Worm (Caenorhabditis elegans) whole organism, L4 larva: Measurements from ENCODE around the gene C10E2.5.

Experiments used
- D1046.2 ChIP-seq: fragments of 200-800 bp; sonication (Bioruptor generic); IDR thresholded peaks from 2 replicates; pipeline ENCODE4 v1.3.6; 2022; ENCODE audit warnings: missing genetic modification characterization, missing compliant biosample characterization
- F10B5.3 ChIP-seq: sonication (generic microtip); optimal IDR thresholded peaks from 2 replicates; lab custom pipeline; 2016; ENCODE audit warnings: mild to moderate bottlenecking, missing genetic modification characterization, missing compliant biosample characterization
- F37D6.2 ChIP-seq: sonication (generic microtip); optimal IDR thresholded peaks from 2 replicates; lab custom pipeline; 2016; ENCODE audit warnings: mild to moderate bottlenecking, missing genetic modification characterization, missing compliant biosample characterization
- F44E2.7 ChIP-seq: fragments of 200-800 bp; sonication (Bioruptor generic); IDR thresholded peaks from 2 replicates; pipeline ENCODE4 v2.1.2; 2022; ENCODE audit warnings: missing genetic modification characterization, missing compliant biosample characterization
- T20F7.1 ChIP-seq: fragments of 200-800 bp; sonication (Bioruptor generic); optimal IDR thresholded peaks from 2 replicates; lab custom pipeline; 2018; ENCODE audit warnings: mild to moderate bottlenecking, missing genetic modification characterization, missing compliant biosample characterization
- Y5F2A.4 ChIP-seq: fragments of 200-800 bp; sonication (Bioruptor generic); optimal IDR thresholded peaks from 2 replicates; lab custom pipeline; 2018; ENCODE audit warnings: mild to moderate bottlenecking, missing genetic modification characterization, missing compliant biosample characterization
- ZK337.2 ChIP-seq: fragments of 200-800 bp; sonication (Bioruptor generic); IDR thresholded peaks from 2 replicates; pipeline ENCODE4 v1.3.6; 2022; ENCODE audit warnings: missing genetic modification reagents, missing genetic modification characterization, missing compliant biosample characterization
- ZK546.5 ChIP-seq, 2 experiments: sonication (generic microtip); optimal IDR thresholded peaks; 2 replicates each; lab custom pipeline; 2017; ENCODE audit warnings: missing biosample characterization in 2 of 2, missing genetic modification characterization in 2 of 2
- ceh-28 ChIP-seq: fragments of 150-350 bp; optimal IDR thresholded peaks from 2 replicates; lab custom pipeline; 2014; ENCODE audit warnings: missing biosample characterization, missing genetic modification reagents, missing genetic modification characterization
- ceh-44 ChIP-seq: fragments of 200-800 bp; sonication (Bioruptor generic); IDR thresholded peaks from 2 replicates; pipeline ENCODE4 v1.3.6; 2022; ENCODE audit warnings: missing genetic modification reagents, missing genetic modification characterization, missing compliant biosample characterization
- ceh-62 ChIP-seq: sonication (generic microtip); optimal IDR thresholded peaks from 2 replicates; lab custom pipeline; 2017; ENCODE audit warnings: missing biosample characterization, missing genetic modification characterization
- ceh-82 ChIP-seq: sonication (generic microtip); optimal IDR thresholded peaks from 2 replicates; lab custom pipeline; 2017; ENCODE audit warnings: missing biosample characterization, missing genetic modification characterization
- ces-1 ChIP-seq: fragments of 150-350 bp; sonication (generic microtip); optimal IDR thresholded peaks from 4 replicates; lab custom pipeline; 2014; ENCODE audit warnings: missing biosample characterization, missing genetic modification reagents, missing genetic modification characterization
- daf-16 ChIP-seq, 3 experiments: sonication (generic microtip); optimal IDR thresholded peaks; 2 replicates each; lab custom pipeline; 2016 to 2017; ENCODE audit warnings: missing genetic modification characterization in 3 of 3, missing genetic modification reagents in 3 of 3, mild to moderate bottlenecking in 2 of 3, missing compliant biosample characterization in 2 of 3, missing biosample characterization in 1 of 3, moderate library complexity in 1 of 3
- dmd-6 ChIP-seq: fragments of 200-800 bp; sonication (Bioruptor generic); IDR thresholded peaks from 2 replicates; pipeline ENCODE4 v1.3.6; 2022; ENCODE audit warnings: missing genetic modification reagents, missing genetic modification characterization, missing compliant biosample characterization
- dmd-8 ChIP-seq: fragments of 200-800 bp; sonication (Bioruptor generic); IDR thresholded peaks from 2 replicates; pipeline ENCODE4 v1.3.6; 2022; ENCODE audit warnings: missing genetic modification characterization, missing compliant biosample characterization
- dmd-9 ChIP-seq: fragments of 200-800 bp; sonication (Bioruptor generic); IDR thresholded peaks from 2 replicates; pipeline ENCODE4 v1.3.6; 2022; ENCODE audit warnings: missing genetic modification reagents, missing genetic modification characterization, missing compliant biosample characterization
- dpl-1 ChIP-seq: fragments of 150-350 bp; optimal IDR thresholded peaks from 2 replicates; lab custom pipeline; 2014; ENCODE audit warnings: missing biosample characterization, missing genetic modification reagents, missing genetic modification characterization
- duxl-1 ChIP-seq: sonication (generic microtip); optimal IDR thresholded peaks from 2 replicates; lab custom pipeline; 2016; ENCODE audit warnings: mild to moderate bottlenecking, missing genetic modification characterization, moderate library complexity, missing compliant biosample characterization; ENCODE audit not compliant: poor library complexity
- dve-1 ChIP-seq: sonication (generic microtip); optimal IDR thresholded peaks from 2 replicates; lab custom pipeline; 2017; ENCODE audit warnings: antibody characterized with exemption, mild to moderate bottlenecking, missing genetic modification characterization, missing compliant biosample characterization; ENCODE audit not compliant: insufficient read depth
- fkh-10 ChIP-seq: fragments of 150-350 bp; optimal IDR thresholded peaks from 2 replicates; lab custom pipeline; 2014; ENCODE audit warnings: missing biosample characterization, missing genetic modification reagents, missing genetic modification characterization
- gei-8 ChIP-seq: fragments of 200-800 bp; sonication (Bioruptor generic); optimal IDR thresholded peaks from 2 replicates; lab custom pipeline; 2018; ENCODE audit warnings: mild to moderate bottlenecking, missing genetic modification characterization, missing compliant biosample characterization
- hlh-11 ChIP-seq: fragments of 200-800 bp; sonication (Bioruptor generic); optimal IDR thresholded peaks from 2 replicates; lab custom pipeline; 2018; ENCODE audit warnings: mild to moderate bottlenecking, missing genetic modification characterization, missing compliant biosample characterization
- hlh-30 ChIP-seq: sonication (generic microtip); optimal IDR thresholded peaks from 2 replicates; lab custom pipeline; 2017; ENCODE audit warnings: antibody characterized with exemption, mild to moderate bottlenecking, missing genetic modification characterization, missing compliant biosample characterization; ENCODE audit not compliant: insufficient read depth
- lin-15B ChIP-seq: fragments of 150-350 bp; sonication (generic microtip); optimal IDR thresholded peaks from 3 replicates; lab custom pipeline; 2014; ENCODE audit warnings: missing biosample characterization, missing genetic modification characterization
- lin-39 ChIP-seq: fragments of 150-350 bp; optimal IDR thresholded peaks from 2 replicates; lab custom pipeline; 2014; ENCODE audit warnings: missing biosample characterization, missing genetic modification reagents, missing genetic modification characterization
- madf-9 ChIP-seq: fragments of 200-800 bp; sonication (Bioruptor generic); conservative IDR thresholded peaks from 2 replicates; pipeline ENCODE4 v1.3.6; 2022; ENCODE audit warnings: missing genetic modification reagents, missing genetic modification characterization, missing compliant biosample characterization
- mdl-1 ChIP-seq, 2 experiments: fragments of 150-350 bp in 1 of 2; sonication (generic microtip) in 1 of 2; optimal IDR thresholded peaks; 2 replicates each; lab custom pipeline; 2014 to 2017; ENCODE audit warnings: missing biosample characterization in 2 of 2, missing genetic modification characterization in 2 of 2
- mes-2 ChIP-seq: sonication (generic microtip); optimal IDR thresholded peaks from 2 replicates; lab custom pipeline; 2016; ENCODE audit warnings: missing genotype, mild to moderate bottlenecking, missing genetic modification characterization, missing compliant biosample characterization; ENCODE audit not compliant: poor library complexity, severe bottlenecking
- nhr-102 ChIP-seq: sonication (generic microtip); optimal IDR thresholded peaks from 2 replicates; lab custom pipeline; 2016; ENCODE audit warnings: mild to moderate bottlenecking, missing genetic modification characterization, moderate library complexity, missing compliant biosample characterization
- nhr-25 ChIP-seq: sonication (generic microtip); optimal IDR thresholded peaks from 2 replicates; lab custom pipeline; 2017; ENCODE audit warnings: missing genetic modification characterization, mild to moderate bottlenecking, missing compliant biosample characterization, antibody characterized with exemption, moderate library complexity, borderline replicate concordance; ENCODE audit not compliant: insufficient read depth
- nhr-28 ChIP-seq: fragments of 150-350 bp; optimal IDR thresholded peaks from 2 replicates; lab custom pipeline; 2014; ENCODE audit warnings: missing biosample characterization, missing genetic modification characterization
- nhr-42 ChIP-seq: fragments of 200-800 bp; sonication (Bioruptor generic); IDR thresholded peaks from 2 replicates; pipeline ENCODE4 v1.3.6; 2022; ENCODE audit warnings: missing genetic modification characterization, missing compliant biosample characterization
- nhr-6 ChIP-seq: fragments of 150-350 bp; optimal IDR thresholded peaks from 2 replicates; lab custom pipeline; 2014; ENCODE audit warnings: missing biosample characterization, missing genetic modification characterization
- nhr-77 ChIP-seq: fragments of 150-350 bp; optimal IDR thresholded peaks from 2 replicates; lab custom pipeline; 2014; ENCODE audit warnings: missing biosample characterization, missing genetic modification characterization
- pha-4 ChIP-seq, 2 experiments: fragments of 150-350 bp in 1 of 2; fragments of 200-800 bp in 1 of 2; sonication (Bioruptor generic) in 1 of 2; IDR thresholded peaks in 1 of 2; optimal IDR thresholded peaks in 1 of 2; 2 replicates each; pipeline versions ENCODE4 v1.3.6 to Lab custom; 2014 to 2022; ENCODE audit warnings: missing genetic modification characterization in 2 of 2, missing genetic modification reagents in 2 of 2, missing biosample characterization in 1 of 2, missing compliant biosample characterization in 1 of 2
- php-3 ChIP-seq: fragments of 200-800 bp; sonication (Bioruptor generic); IDR thresholded peaks from 2 replicates; pipeline ENCODE4 v1.3.6; 2022; ENCODE audit warnings: missing genetic modification reagents, missing genetic modification characterization, missing compliant biosample characterization
- pqm-1 ChIP-seq: sonication (generic microtip); optimal IDR thresholded peaks from 2 replicates; lab custom pipeline; 2017; ENCODE audit warnings: missing biosample characterization, missing genetic modification characterization
- snpc-4 ChIP-seq: fragments of 150-350 bp; optimal IDR thresholded peaks from 2 replicates; lab custom pipeline; 2014; ENCODE audit warnings: missing biosample characterization, missing genetic modification characterization
- tra-1 ChIP-seq: fragments of 200-800 bp; sonication (Bioruptor generic); IDR thresholded peaks from 2 replicates; pipeline ENCODE4 v1.3.6; 2022; ENCODE audit warnings: missing genetic modification reagents, missing genetic modification characterization, missing compliant biosample characterization
- unc-130 ChIP-seq: sonication (generic microtip); optimal IDR thresholded peaks from 2 replicates; lab custom pipeline; 2016; ENCODE audit warnings: missing genetic modification reagents, missing genetic modification characterization, missing compliant biosample characterization
- unc-62 ChIP-seq, 3 experiments: fragments of 150-350 bp in 1 of 3; sonication (generic microtip); optimal IDR thresholded peaks in 2 of 3; peaks in 1 of 3; 1 replicate in 1 of 3; 2 replicates in 2 of 3; lab custom pipeline; 2014 to 2017; ENCODE audit warnings: missing biosample characterization in 3 of 3, missing genetic modification characterization in 3 of 3, missing genetic modification reagents in 3 of 3, missing genotype in 1 of 3
- zfp-2 ChIP-seq: sonication (generic microtip); optimal IDR thresholded peaks from 2 replicates; lab custom pipeline; 2016; ENCODE audit warnings: mild to moderate bottlenecking, missing genetic modification characterization, missing compliant biosample characterization
- zfp-3 ChIP-seq: fragments of 200-800 bp; sonication (Bioruptor generic); conservative IDR thresholded peaks from 2 replicates; pipeline ENCODE4 v1.3.6; 2022; ENCODE audit warnings: missing genetic modification reagents, missing genetic modification characterization, missing compliant biosample characterization
- ztf-11 ChIP-seq: fragments of 150-350 bp; optimal IDR thresholded peaks from 2 replicates; lab custom pipeline; 2014; ENCODE audit warnings: missing biosample characterization, missing genetic modification characterization

C10E2.5 gene

ce11 chrX:16799065-16799663, 44.8 kb upstream of the C10E2.5 start (continued):
- TF ChIP-seq ceh-44 (GFP tag; lab: Robert Waterston, UW) (no peak), ztf-11 (tag; lab: Kevin White, UChicago) (no peak), mes-2 (peak; percentile 63), unc-62 (GFP tag; optimal IDR thresholded peaks at IDR 0.05 in 1 of 2; lab: Kevin White, UChicago) (no peak), unc-62 (tag; optimal IDR thresholded peaks at IDR 0.05; lab: Kevin White, UChicago) (no peak), duxl-1 (tag; lab: Kevin White, UChicago) (peak; percentile 28), F37D6.2 (tag; lab: Kevin White, UChicago) (no peak), Y5F2A.4 (GFP tag; lab: Kevin White, UChicago) (no peak), dmd-9 (GFP tag; lab: Robert Waterston, UW) (no peak), ceh-82 (tag; lab: Kevin White, UChicago) (no peak), F44E2.7 (GFP tag; lab: Robert Waterston, UW) (no peak), ceh-62 (no peak), fkh-10 (peak; percentile 51), nhr-25 (no peak), unc-130 (GFP tag; lab: Kevin White, UChicago) (no peak), ZK337.2 (no peak), dmd-8 (no peak), ZK546.5 (tag; optimal IDR thresholded peaks at IDR 0.05; lab: Kevin White, UChicago) (no peak), gei-8 (GFP tag; lab: Kevin White, UChicago) (no peak)

ce11 chrX:16798621-16799020, 44.2 kb upstream of the C10E2.5 start:
- TF ChIP-seq hlh-11 (tag; lab: Kevin White, UChicago): peak; percentile 78
- no peak; the same call in 1 of the 2 replicates for TF ChIP-seq php-3
- no peak for TF ChIP-seq daf-16 (GFP tag; optimal IDR thresholded peaks at IDR 0.05; lab: Kevin White, UChicago)
- TF ChIP-seq daf-16 (tag; optimal IDR thresholded peaks at IDR 0.05; lab: Kevin White, UChicago): peak; percentile 70
- TF ChIP-seq pha-4 (GFP tag; IDR thresholded peaks at IDR 0.05; lab: Robert Waterston, UW): peak; percentile 9; the same call in 1 of the 2 replicates
- no peak for TF ChIP-seq pha-4 (tag; optimal IDR thresholded peaks at IDR 0.05; lab: Kevin White, UChicago)
- TF ChIP-seq F10B5.3 (tag; lab: Kevin White, UChicago): no peak
- TF ChIP-seq tra-1: peak; percentile 41; the same call in 1 of the 2 replicates
- TF ChIP-seq nhr-28 (tag; lab: Kevin White, UChicago): peak; percentile 51
- peak; percentile 28 for TF ChIP-seq dve-1 (tag; lab: Kevin White, UChicago)
- no peak for TF ChIP-seq pqm-1 (tag; lab: Kevin White, UChicago)
- TF ChIP-seq zfp-2 (tag; lab: Kevin White, UChicago): no peak
- TF ChIP-seq nhr-102 (tag; lab: Kevin White, UChicago): peak; percentile 15
- peak in 1 of 2 experiments; percentile 96 for TF ChIP-seq unc-62 (GFP tag; optimal IDR thresholded peaks at IDR 0.05 in 1 of 2; lab: Kevin White, UChicago)
- no peak for TF ChIP-seq unc-62 (tag; optimal IDR thresholded peaks at IDR 0.05; lab: Kevin White, UChicago)
- peak; percentile 34 for TF ChIP-seq dmd-6 (GFP tag; lab: Robert Waterston, UW)
- peak; percentile 14 for TF ChIP-seq T20F7.1 (GFP tag; lab: Kevin White, UChicago)
- peak; percentile 72 for TF ChIP-seq hlh-30 (tag; lab: Kevin White, UChicago)

- 0 out of 2 replicates have a peak, but pooled peaks have one; percentile 26 for TF ChIP-seq D1046.2 (GFP tag; lab: Robert Waterston, UW)
- no peak for TF ChIP-seq lin-15B (tag; lab: Kevin White, UChicago)
- no peak for TF ChIP-seq lin-39 (tag; lab: Kevin White, UChicago)
- TF ChIP-seq nhr-6 (tag; lab: Kevin White, UChicago): no peak
- TF ChIP-seq hlh-11 (tag; lab: Kevin White, UChicago): peak; percentile 99
- peak; percentile 48 for TF ChIP-seq dpl-1 (GFP tag; lab: Kevin White, UChicago)
- peak; percentile 30 for TF ChIP-seq ces-1
- TF ChIP-seq ceh-28: no peak
- TF ChIP-seq zfp-3 (GFP tag; lab: Robert Waterston, UW): peak; percentile 64; the same call in 1 of the 2 replicates
- TF ChIP-seq nhr-42 (GFP tag; lab: Robert Waterston, UW): peak; percentile 73; the same call in 1 of the 2 replicates
- no peak for TF ChIP-seq ceh-82 (tag; lab: Kevin White, UChicago)
- TF ChIP-seq nhr-77 (tag; lab: Kevin White, UChicago): peak; percentile 81
- peak in 1 of 2 experiments; percentile 100 for TF ChIP-seq unc-62 (GFP tag; optimal IDR thresholded peaks at IDR 0.05 in 1 of 2; lab: Kevin White, UChicago)
- no peak for TF ChIP-seq unc-62 (tag; optimal IDR thresholded peaks at IDR 0.05; lab: Kevin White, UChicago)
- TF ChIP-seq madf-9 (GFP tag; lab: Robert Waterston, UW): no peak
- peak; percentile 95 to 99 for TF ChIP-seq mdl-1 (tag; optimal IDR thresholded peaks at IDR 0.05; lab: Kevin White, UChicago)
- TF ChIP-seq snpc-4 (tag; lab: Kevin White, UChicago): no peak
Measured at ce11 chrX:16796826-16797225, 42.5 kb upstream of the C10E2.5 start.
